Worm (Caenorhabditis elegans) whole organism, L3 larva: Measurements from ENCODE around the gene clc-5.

Experiments used
- R02D3.7 ChIP-seq: fragments of 150-350 bp; optimal IDR thresholded peaks from 2 replicates; lab custom pipeline; 2014; ENCODE audit warnings: missing biosample characterization, missing genetic modification characterization
- ceh-16 ChIP-seq: sonication (generic microtip); optimal IDR thresholded peaks from 2 replicates; lab custom pipeline; 2017; ENCODE audit warnings: missing biosample characterization, missing genetic modification characterization
- ceh-82 ChIP-seq: fragments of 150-350 bp; optimal IDR thresholded peaks from 2 replicates; lab custom pipeline; 2014; ENCODE audit warnings: missing biosample characterization, missing genetic modification characterization
- ceh-9 ChIP-seq: sonication (generic microtip); optimal IDR thresholded peaks from 2 replicates; lab custom pipeline; 2018; ENCODE audit warnings: missing biosample characterization, missing genetic modification characterization
- egl-27 ChIP-seq: sonication (generic microtip); optimal IDR thresholded peaks from 4 replicates; lab custom pipeline; 2017; ENCODE audit warnings: missing biosample characterization, missing genetic modification reagents, missing genetic modification characterization
- egl-5 ChIP-seq: fragments of 150-350 bp; optimal IDR thresholded peaks from 2 replicates; lab custom pipeline; 2017; ENCODE audit warnings: missing biosample characterization, missing genetic modification reagents, missing genetic modification characterization, inconsistent platforms
- elt-3 ChIP-seq, 3 experiments: fragments of 150-350 bp in 1 of 3; sonication (generic microtip) in 2 of 3; optimal IDR thresholded peaks; 2 replicates in 2 of 3; 4 replicates in 1 of 3; lab custom pipeline; 2014 to 2017; ENCODE audit warnings: missing biosample characterization in 3 of 3, missing genetic modification characterization in 3 of 3
- eor-1 ChIP-seq, 2 experiments: fragments of 150-350 bp; optimal IDR thresholded peaks; 2 replicates each; lab custom pipeline; 2014 to 2018; ENCODE audit warnings: missing biosample characterization in 2 of 2, missing genetic modification characterization in 2 of 2
- fkh-10 ChIP-seq: sonication (generic microtip); optimal IDR thresholded peaks from 2 replicates; lab custom pipeline; 2017; ENCODE audit warnings: missing biosample characterization, missing genetic modification reagents, missing genetic modification characterization
- jun-1 ChIP-seq: fragments of 150-350 bp; optimal IDR thresholded peaks from 2 replicates; lab custom pipeline; 2014; ENCODE audit warnings: missing biosample characterization, missing genetic modification reagents, missing genetic modification characterization
- lin-15B ChIP-seq: fragments of 150-350 bp; optimal IDR thresholded peaks from 2 replicates; lab custom pipeline; 2014; ENCODE audit warnings: missing biosample characterization, missing genetic modification characterization
- lsy-12 ChIP-seq: sonication (generic microtip); optimal IDR thresholded peaks from 2 replicates; lab custom pipeline; 2016; ENCODE audit warnings: mild to moderate bottlenecking, missing genetic modification characterization, missing compliant biosample characterization
- mdl-1 ChIP-seq: fragments of 150-350 bp; optimal IDR thresholded peaks from 2 replicates; lab custom pipeline; 2014; ENCODE audit warnings: missing biosample characterization, missing genetic modification characterization
- mml-1 ChIP-seq: fragments of 150-350 bp; sonication (generic microtip); optimal IDR thresholded peaks from 3 replicates; lab custom pipeline; 2014; ENCODE audit warnings: missing biosample characterization, missing genetic modification characterization
- nfya-1 ChIP-seq: sonication (generic microtip); optimal IDR thresholded peaks from 2 replicates; lab custom pipeline; 2017; ENCODE audit warnings: missing genetic modification characterization, mild to moderate bottlenecking, missing compliant biosample characterization, antibody characterized with exemption, moderate library complexity; ENCODE audit not compliant: insufficient read depth
- nhr-11 ChIP-seq: fragments of 150-350 bp; optimal IDR thresholded peaks from 2 replicates; lab custom pipeline; 2014; ENCODE audit warnings: missing biosample characterization, missing genetic modification characterization
- nhr-12 ChIP-seq: fragments of 150-350 bp; optimal IDR thresholded peaks from 2 replicates; lab custom pipeline; 2014; ENCODE audit warnings: missing biosample characterization, missing genetic modification characterization
- nhr-23 ChIP-seq: fragments of 150-350 bp; optimal IDR thresholded peaks from 2 replicates; lab custom pipeline; 2014; ENCODE audit warnings: missing biosample characterization, missing genetic modification reagents, missing genetic modification characterization
- nhr-237 ChIP-seq: fragments of 150-350 bp; optimal IDR thresholded peaks from 2 replicates; lab custom pipeline; 2014; ENCODE audit warnings: missing biosample characterization, missing genetic modification characterization
- nhr-25 ChIP-seq: sonication (generic microtip); optimal IDR thresholded peaks from 2 replicates; lab custom pipeline; 2017; ENCODE audit warnings: missing biosample characterization, missing genetic modification characterization
- nhr-28 ChIP-seq: fragments of 150-350 bp; optimal IDR thresholded peaks from 2 replicates; lab custom pipeline; 2014; ENCODE audit warnings: missing biosample characterization, missing genetic modification characterization
- nhr-43 ChIP-seq: sonication (generic microtip); optimal IDR thresholded peaks from 2 replicates; lab custom pipeline; 2016; ENCODE audit warnings: mild to moderate bottlenecking, missing genetic modification characterization, missing compliant biosample characterization; ENCODE audit not compliant: poor library complexity, severe bottlenecking
- nhr-67 ChIP-seq: fragments of 150-350 bp; optimal IDR thresholded peaks from 2 replicates; lab custom pipeline; 2014; ENCODE audit warnings: missing biosample characterization, missing genetic modification characterization
- pha-4 ChIP-seq: fragments of 150-350 bp; optimal IDR thresholded peaks from 2 replicates; lab custom pipeline; 2014; ENCODE audit warnings: missing biosample characterization, missing genetic modification reagents, missing genetic modification characterization
- skn-1 ChIP-seq: fragments of 150-350 bp; optimal IDR thresholded peaks from 2 replicates; lab custom pipeline; 2014; ENCODE audit warnings: missing biosample characterization, missing genetic modification characterization
- snpc-4 ChIP-seq: fragments of 150-350 bp; optimal IDR thresholded peaks from 2 replicates; lab custom pipeline; 2014; ENCODE audit warnings: missing biosample characterization, missing genetic modification characterization
- unc-62 ChIP-seq: fragments of 150-350 bp; sonication (generic microtip); optimal IDR thresholded peaks from 4 replicates; lab custom pipeline; 2014; ENCODE audit warnings: missing biosample characterization, missing genetic modification reagents, missing genetic modification characterization
- zag-1 ChIP-seq: fragments of 150-350 bp; optimal IDR thresholded peaks from 2 replicates; lab custom pipeline; 2014; ENCODE audit warnings: missing biosample characterization, missing genetic modification characterization
- ztf-11 ChIP-seq: fragments of 150-350 bp; optimal IDR thresholded peaks from 2 replicates; lab custom pipeline; 2014; ENCODE audit warnings: missing biosample characterization, missing genetic modification characterization

The clc-5 gene

ce11 chrX:7457154-7457674 lies 23.8 kb downstream of the clc-5 start:
- TF ChIP-seq nfya-1 (tag; lab: Kevin White, UChicago) (peak; percentile 50), fkh-10 (GFP tag; lab: Kevin White, UChicago) (peak; percentile 22), nhr-25 (no peak)

ce11 chrX:7460516-7460915 lies 27.1 kb downstream of the clc-5 start:
- TF ChIP-seq nhr-237 (tag; lab: Kevin White, UChicago), result no peak
- no peak for TF ChIP-seq nhr-23 (tag; lab: Kevin White, UChicago)
- TF ChIP-seq ceh-16 (tag; lab: Kevin White, UChicago), result no peak
- TF ChIP-seq nfya-1 (tag; lab: Kevin White, UChicago), result peak; percentile 93
- TF ChIP-seq skn-1 (tag; lab: Kevin White, UChicago), result no peak
- TF ChIP-seq pha-4 (tag; lab: Kevin White, UChicago), result peak; percentile 7

- TF ChIP-seq nhr-28 (tag; lab: Kevin White, UChicago), result no peak
These were observed 30.3 kb downstream of the clc-5 start, which contains the start of gene sox-2 for ce11 chrX:7463637-7464036. Gene sox-2, minus strand, starts transcription at chrX:7463736.

ce11 chrX:7464389-7464788 lies 31.0 kb downstream of the clc-5 start:
- TF ChIP-seq nhr-67 (tag; lab: Kevin White, UChicago), result no peak
- TF ChIP-seq ceh-9 (tag; lab: Kevin White, UChicago), result no peak
- no peak for TF ChIP-seq nhr-11 (tag; lab: Kevin White, UChicago)
- TF ChIP-seq nfya-1 (tag; lab: Kevin White, UChicago), result peak; percentile 92

- TF ChIP-seq elt-3 (tag; optimal IDR thresholded peaks at IDR 0.05; lab: Kevin White, UChicago) (no peak), zag-1 (no peak), mdl-1 (tag; lab: Kevin White, UChicago) (no peak), R02D3.7 (tag; lab: Kevin White, UChicago) (no peak), lsy-12 (no peak), jun-1 (no peak), eor-1 (tag; optimal IDR thresholded peaks at IDR 0.05; lab: Kevin White, UChicago) (no peak), egl-5 (tag; lab: Kevin White, UChicago) (no peak), snpc-4 (tag; lab: Kevin White, UChicago) (no peak), nhr-67 (tag; lab: Kevin White, UChicago) (no peak), skn-1 (tag; lab: Kevin White, UChicago) (no peak), ceh-82 (no peak)
These were observed 33.3 kb downstream of the clc-5 start for ce11 chrX:7466682-7467081.

- TF ChIP-seq ztf-11 (tag; lab: Kevin White, UChicago) (no peak), elt-3 (tag; optimal IDR thresholded peaks at IDR 0.05; lab: Kevin White, UChicago) (no peak), nhr-12 (no peak), mml-1 (tag; lab: Kevin White, UChicago) (no peak), nhr-237 (tag; lab: Kevin White, UChicago) (no peak), ceh-16 (tag; lab: Kevin White, UChicago) (no peak), jun-1 (no peak), egl-27 (no peak), nhr-11 (tag; lab: Kevin White, UChicago) (no peak), nhr-43 (no peak), ceh-82 (no peak), pha-4 (tag; lab: Kevin White, UChicago) (no peak), nhr-25 (no peak), nfya-1 (tag; lab: Kevin White, UChicago) (no peak), lin-15B (tag; lab: Kevin White, UChicago) (no peak), snpc-4 (tag; lab: Kevin White, UChicago) (no peak), ceh-9 (tag; lab: Kevin White, UChicago) (no peak), unc-62 (GFP tag; lab: Kevin White, UChicago) (no peak)
- TF ChIP-seq, all 47 proteins: peak for 0
These were observed 36.5 kb downstream of the clc-5 start for ce11 chrX:7469907-7470306.
